Fruit fly (Drosophila melanogaster) whole organism, embryonic: Measurements from ENCODE around the gene Pcd.
A peak's percentile ranks its signal among the peaks of the same experiment; 100 is the strongest.

Experiments used
- Antp ChIP-seq: fragments of 200-800 bp; sonication (Bioruptor generic); optimal IDR thresholded peaks from 3 replicates; lab custom pipeline; 2016; ENCODE audit warnings: missing biosample characterization, missing genetic modification characterization
- Atf-2 ChIP-seq: fragments of 200-800 bp; sonication (Bioruptor generic); optimal IDR thresholded peaks from 2 replicates; lab custom pipeline; 2016; ENCODE audit warnings: missing biosample characterization, missing genetic modification characterization
- Blimp-1 ChIP-seq: fragments of 200-800 bp; sonication (Bioruptor generic); optimal IDR thresholded peaks from 3 replicates; lab custom pipeline; 2018; ENCODE audit warnings: missing biosample characterization, missing genetic modification characterization, mild to moderate bottlenecking, moderate library complexity, missing genetic modification reagents
- CG10654 ChIP-seq: fragments of 200-800 bp; sonication (Bioruptor generic); optimal IDR thresholded peaks from 2 replicates; lab custom pipeline; 2016; ENCODE audit warnings: missing biosample characterization, missing genetic modification characterization
- CG11093 ChIP-seq: fragments of 200-800 bp; sonication (Bioruptor generic); IDR thresholded peaks from 3 replicates; pipeline ENCODE4 v1.3.6; 2022; ENCODE audit warnings: missing biosample characterization, missing genetic modification characterization
- CG11456 ChIP-seq: fragments of 200-800 bp; sonication (Bioruptor generic); IDR thresholded peaks from 3 replicates; pipeline ENCODE4 v1.3.6; 2022; ENCODE audit warnings: missing biosample characterization, missing genetic modification characterization
- CG11504 ChIP-seq: fragments of 200-800 bp; sonication (Bioruptor generic); optimal IDR thresholded peaks from 3 replicates; lab custom pipeline; 2019; ENCODE audit warnings: missing biosample characterization, mild to moderate bottlenecking, missing genetic modification characterization, moderate library complexity
- CG12299 ChIP-seq: fragments of 200-800 bp; sonication (Bioruptor generic); optimal IDR thresholded peaks from 2 replicates; lab custom pipeline; 2018; ENCODE audit warnings: missing biosample characterization, mild to moderate bottlenecking, missing genetic modification characterization
- CG12659 ChIP-seq: fragments of 200-800 bp; sonication (Bioruptor generic); optimal IDR thresholded peaks from 3 replicates; lab custom pipeline; 2017; ENCODE audit warnings: mild to moderate bottlenecking, missing biosample characterization, missing genetic modification reagents, missing genetic modification characterization
- CG13624 ChIP-seq: fragments of 200-800 bp; sonication (Bioruptor generic); optimal IDR thresholded peaks from 2 replicates; lab custom pipeline; 2016; ENCODE audit warnings: missing biosample characterization, missing genetic modification characterization
- CG13894 ChIP-seq: fragments of 200-800 bp; sonication (Bioruptor generic); optimal IDR thresholded peaks from 3 replicates; lab custom pipeline; 2018; ENCODE audit warnings: missing biosample characterization, mild to moderate bottlenecking, missing genetic modification characterization, moderate library complexity
- CG14014 ChIP-seq: fragments of 200-800 bp; sonication (Bioruptor generic); IDR thresholded peaks from 2 replicates; pipeline ENCODE4 v1.3.6; 2022; ENCODE audit warnings: missing biosample characterization, missing genetic modification characterization
- CG14710 ChIP-seq: fragments of 200-800 bp; sonication (Bioruptor generic); optimal IDR thresholded peaks from 3 replicates; lab custom pipeline; 2019; ENCODE audit warnings: missing biosample characterization, mild to moderate bottlenecking, missing genetic modification characterization, moderate library complexity
- CG31388 ChIP-seq: fragments of 200-800 bp; sonication (Bioruptor generic); optimal IDR thresholded peaks from 2 replicates; lab custom pipeline; 2016; ENCODE audit warnings: missing biosample characterization, missing genetic modification characterization
- CG42726 ChIP-seq: fragments of 200-800 bp; sonication (Bioruptor generic); IDR thresholded peaks from 2 replicates; pipeline ENCODE4 v1.3.6; 2022; ENCODE audit warnings: missing biosample characterization, missing genetic modification characterization; ENCODE audit not compliant: partially characterized antibody
- CG4360 ChIP-seq: fragments of 200-800 bp; sonication (Bioruptor generic); IDR thresholded peaks from 2 replicates; pipeline ENCODE4 v1.3.6; 2022; ENCODE audit warnings: missing biosample characterization, missing genetic modification characterization
- CG4820 ChIP-seq: fragments of 200-800 bp; sonication (Bioruptor generic); optimal IDR thresholded peaks from 3 replicates; lab custom pipeline; 2016; ENCODE audit warnings: missing biosample characterization, missing genetic modification characterization
- CG6272 ChIP-seq: fragments of 200-800 bp; sonication (Bioruptor generic); IDR thresholded peaks from 2 replicates; pipeline ENCODE4 v1.3.6; 2022; ENCODE audit warnings: missing biosample characterization, missing genetic modification characterization
- CG8944 ChIP-seq: fragments of 200-800 bp; sonication (Bioruptor generic); optimal IDR thresholded peaks from 3 replicates; lab custom pipeline; 2016; ENCODE audit warnings: missing biosample characterization, missing genetic modification characterization
- CG9817 ChIP-seq: fragments of 200-800 bp; sonication (Bioruptor generic); optimal IDR thresholded peaks from 2 replicates; lab custom pipeline; 2018; ENCODE audit warnings: missing biosample characterization, mild to moderate bottlenecking, missing genetic modification characterization, moderate library complexity
- CkIIα-i1 ChIP-seq: fragments of 200-800 bp; sonication (Bioruptor generic); IDR thresholded peaks from 2 replicates; pipeline ENCODE4 v1.3.6; 2022; ENCODE audit warnings: missing biosample characterization, missing genetic modification characterization
- Dip2 ChIP-seq: fragments of 200-800 bp; sonication (Bioruptor generic); IDR thresholded peaks from 2 replicates; pipeline ENCODE4 v1.3.6; 2022; ENCODE audit warnings: missing biosample characterization, missing genetic modification characterization
- Dref ChIP-seq: fragments of 200-800 bp; sonication (Bioruptor generic); IDR thresholded peaks from 2 replicates; pipeline ENCODE4 v1.3.6; 2022; ENCODE audit warnings: missing biosample characterization, missing genetic modification characterization
- ERR ChIP-seq: fragments of 200-800 bp; sonication (Bioruptor generic); optimal IDR thresholded peaks from 2 replicates; lab custom pipeline; 2016; ENCODE audit warnings: missing biosample characterization, missing genetic modification characterization
- Fer3 ChIP-seq: fragments of 200-800 bp; sonication (Bioruptor generic); optimal IDR thresholded peaks from 2 replicates; lab custom pipeline; 2018; ENCODE audit warnings: missing biosample characterization, mild to moderate bottlenecking, missing genetic modification characterization, moderate library complexity
- H15 ChIP-seq: fragments of 200-800 bp; sonication (Bioruptor generic); IDR thresholded peaks from 3 replicates; pipeline ENCODE4 v1.3.6; 2022; ENCODE audit warnings: missing biosample characterization, missing genetic modification characterization
- MESR4 ChIP-seq: fragments of 200-800 bp; sonication (Bioruptor generic); optimal IDR thresholded peaks from 2 replicates; lab custom pipeline; 2018; ENCODE audit warnings: missing biosample characterization, mild to moderate bottlenecking, missing genetic modification characterization, moderate library complexity
- Mrtf ChIP-seq: fragments of 200-800 bp; sonication (Bioruptor generic); IDR thresholded peaks from 3 replicates; pipeline ENCODE4 v1.3.6; 2022; ENCODE audit warnings: missing biosample characterization, missing genetic modification characterization
- NK7.1 ChIP-seq: fragments of 200-800 bp; sonication (Bioruptor generic); optimal IDR thresholded peaks from 3 replicates; lab custom pipeline; 2016; ENCODE audit warnings: missing biosample characterization, missing genetic modification characterization
- Nf-YA ChIP-seq: fragments of 200-800 bp; sonication (Bioruptor generic); IDR thresholded peaks from 2 replicates; pipeline ENCODE4 v1.3.6; 2022; ENCODE audit warnings: missing biosample characterization, missing genetic modification characterization
- NfI ChIP-seq: fragments of 200-800 bp; sonication (Bioruptor generic); optimal IDR thresholded peaks from 3 replicates; lab custom pipeline; 2018; ENCODE audit warnings: missing biosample characterization, mild to moderate bottlenecking, missing genetic modification characterization, moderate library complexity
- Oli ChIP-seq: fragments of 200-800 bp; sonication (Bioruptor generic); optimal IDR thresholded peaks from 2 replicates; lab custom pipeline; 2018; ENCODE audit warnings: missing biosample characterization, mild to moderate bottlenecking, missing genetic modification characterization, moderate library complexity
- Scr ChIP-seq: fragments of 200-800 bp; sonication (Bioruptor generic); IDR thresholded peaks from 2 replicates; pipeline ENCODE4 v1.3.6; 2022; ENCODE audit warnings: missing biosample characterization, missing genetic modification characterization; ENCODE audit not compliant: partially characterized antibody
- Sox100B ChIP-seq: fragments of 200-800 bp; sonication (Bioruptor generic); optimal IDR thresholded peaks from 3 replicates; lab custom pipeline; 2018; ENCODE audit warnings: missing biosample characterization, mild to moderate bottlenecking, missing genetic modification characterization
- Tbp ChIP-seq: fragments of >200 bp; optimal IDR thresholded peaks from 2 replicates; lab custom pipeline; 2018; ENCODE audit warnings: missing biosample characterization, missing genetic modification characterization
- ab ChIP-seq: fragments of 200-800 bp; sonication (Bioruptor generic); optimal IDR thresholded peaks from 2 replicates; lab custom pipeline; 2016; ENCODE audit warnings: missing biosample characterization, missing genetic modification characterization
- az2 ChIP-seq: fragments of 200-800 bp; sonication (Bioruptor generic); optimal IDR thresholded peaks from 3 replicates; lab custom pipeline; 2016; ENCODE audit warnings: missing biosample characterization, missing genetic modification characterization
- btn ChIP-seq: fragments of 200-800 bp; sonication (Bioruptor generic); optimal IDR thresholded peaks from 2 replicates; lab custom pipeline; 2016; ENCODE audit warnings: missing biosample characterization, missing genetic modification characterization
- cg ChIP-seq: fragments of 200-800 bp; sonication (Bioruptor generic); optimal IDR thresholded peaks from 3 replicates; lab custom pipeline; 2019; ENCODE audit warnings: missing biosample characterization, mild to moderate bottlenecking, missing genetic modification characterization, moderate library complexity
- fd64A ChIP-seq: fragments of 200-800 bp; sonication (Bioruptor generic); optimal IDR thresholded peaks from 3 replicates; lab custom pipeline; 2018; ENCODE audit warnings: missing biosample characterization, mild to moderate bottlenecking, missing genetic modification characterization
- gce ChIP-seq: fragments of 200-800 bp; sonication (Bioruptor generic); IDR thresholded peaks from 3 replicates; pipeline ENCODE4 v1.3.6; 2022; ENCODE audit warnings: missing biosample characterization, missing genetic modification characterization
- h ChIP-seq: fragments of >200 bp; optimal IDR thresholded peaks from 2 replicates; lab custom pipeline; 2017
- insv ChIP-seq, 2 experiments: fragments of 200-800 bp; sonication (Bioruptor generic); optimal IDR thresholded peaks; 3 replicates each; lab custom pipeline; 2016 to 2018; ENCODE audit warnings: missing biosample characterization in 2 of 2, missing genetic modification characterization in 2 of 2
- kni ChIP-seq: fragments of 200-800 bp; sonication (Bioruptor generic); optimal IDR thresholded peaks from 3 replicates; lab custom pipeline; 2017; ENCODE audit warnings: mild to moderate bottlenecking, missing biosample characterization, missing genetic modification reagents, missing genetic modification characterization
- pan ChIP-seq, 4 experiments: fragments of >200 bp in 3 of 4; fragments of 200-800 bp in 1 of 4; sonication (Bioruptor generic) in 1 of 4; optimal IDR thresholded peaks in 3 of 4; IDR thresholded peaks in 1 of 4; 2 replicates each; pipeline versions ENCODE4 v1.3.6 to Lab custom; 2017 to 2022; ENCODE audit warnings: missing biosample characterization in 2 of 4, missing genetic modification characterization in 2 of 4, mixed read lengths in 1 of 4
- row ChIP-seq: fragments of 200-800 bp; sonication (Bioruptor generic); IDR thresholded peaks from 3 replicates; pipeline ENCODE4 v1.3.6; 2022; ENCODE audit warnings: missing biosample characterization, missing genetic modification characterization
- sr ChIP-seq: fragments of 200-800 bp; sonication (Bioruptor generic); IDR thresholded peaks from 3 replicates; pipeline ENCODE4 v1.3.6; 2022; ENCODE audit warnings: missing biosample characterization, missing genetic modification characterization
- tx ChIP-seq: fragments of 200-800 bp; sonication (Bioruptor generic); optimal IDR thresholded peaks from 2 replicates; lab custom pipeline; 2016; ENCODE audit warnings: missing biosample characterization, missing genetic modification characterization
- vfl ChIP-seq: fragments of 200-800 bp; sonication (Bioruptor generic); optimal IDR thresholded peaks from 2 replicates; lab custom pipeline; 2016; ENCODE audit warnings: missing biosample characterization, missing genetic modification characterization
- vnd ChIP-seq: fragments of 200-800 bp; sonication (Bioruptor generic); IDR thresholded peaks from 3 replicates; pipeline ENCODE4 v1.3.6; 2022; ENCODE audit warnings: missing biosample characterization, missing genetic modification characterization; ENCODE audit not compliant: partially characterized antibody
- wor ChIP-seq: fragments of 200-800 bp; sonication (Bioruptor generic); IDR thresholded peaks from 2 replicates; pipeline ENCODE4 v1.3.6; 2022; ENCODE audit warnings: missing biosample characterization, missing genetic modification characterization

Gene Pcd

DNA sequence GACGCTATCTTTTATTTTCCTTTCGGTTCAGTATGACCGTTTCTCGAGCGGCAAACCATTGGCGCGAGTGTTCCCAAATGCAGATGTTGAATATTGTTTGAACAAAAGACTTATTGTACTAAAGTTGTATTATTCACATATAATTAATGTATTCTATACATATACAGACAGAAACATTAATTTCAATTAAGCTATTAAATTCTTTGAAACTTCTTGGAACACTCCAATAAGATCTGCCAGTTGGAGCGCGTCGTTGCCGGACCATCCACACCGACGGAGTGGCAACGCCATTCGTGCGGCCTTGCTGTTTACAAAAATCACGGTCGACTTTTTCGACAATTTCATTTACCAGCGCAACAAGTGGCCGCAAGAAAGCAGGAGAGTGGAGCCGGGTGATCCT lies 22.1 kb downstream of the Pcd start, which contains the start of the genes Wdr24 and IntS11 (continued):
- peak; percentile 84; the same call in 2 of the 3 replicates for TF ChIP-seq Mrtf (GFP tag; lab: Robert Waterston, UW)
- no peak for TF ChIP-seq Tbp (GFP tag; lab: Kevin White, UChicago)
- peak; percentile 88 for TF ChIP-seq H15 (GFP tag; lab: Robert Waterston, UW)
- peak; percentile 91 for TF ChIP-seq CG12659 (GFP tag; lab: Kevin White, UChicago)
- TF ChIP-seq CG14014 (GFP tag; lab: Robert Waterston, UW): peak; percentile 94
- TF ChIP-seq cg (GFP tag; lab: Kevin White, UChicago): no peak
- TF ChIP-seq CG8944: peak; percentile 68
- TF ChIP-seq CG13894: no peak
- peak; percentile 81 for TF ChIP-seq CG14710 (tag; lab: Kevin White, UChicago)
- peak; percentile 48 for TF ChIP-seq CG10654 (GFP tag; lab: Kevin White, UChicago)
- peak; percentile 52; the same call in 2 of the 3 replicates for TF ChIP-seq vnd (GFP tag; lab: Robert Waterston, UW)
- TF ChIP-seq CG11093 (GFP tag; lab: Robert Waterston, UW): peak; percentile 90
- TF ChIP-seq NK7.1 (GFP tag; lab: Kevin White, UChicago): no peak
- peak; percentile 86 for TF ChIP-seq CG13624 (GFP tag; lab: Kevin White, UChicago)
- 0 out of 2 replicates have a peak, but pooled peaks have one; percentile 32 for TF ChIP-seq CG4360 (GFP tag; lab: Robert Waterston, UW)
- no peak for TF ChIP-seq CG42726 (GFP tag; lab: Robert Waterston, UW)
- TF ChIP-seq CG11504 (tag; lab: Kevin White, UChicago): no peak
- TF ChIP-seq Fer3 (tag; lab: Kevin White, UChicago): peak; percentile 92
- peak; percentile 60 for TF ChIP-seq tx
- peak; percentile 52 for TF ChIP-seq MESR4 (GFP tag; lab: Kevin White, UChicago)
- TF ChIP-seq Blimp-1 (GFP tag; lab: Kevin White, UChicago): no peak
- TF ChIP-seq kni: no peak
- TF ChIP-seq CkIIα-i1 (GFP tag; lab: Robert Waterston, UW): no peak
- peak; percentile 88 for TF ChIP-seq CG6272 (GFP tag; lab: Robert Waterston, UW)
- no peak for TF ChIP-seq fd64A (GFP tag; lab: Kevin White, UChicago)
- TF ChIP-seq btn (GFP tag; lab: Kevin White, UChicago): no peak
- TF ChIP-seq row (GFP tag; lab: Robert Waterston, UW): peak; percentile 98
- peak; percentile 93 for TF ChIP-seq CG9817 (tag; lab: Kevin White, UChicago)
- TF ChIP-seq Atf-2 (GFP tag; lab: Kevin White, UChicago): peak; percentile 47
- TF ChIP-seq Dref (GFP tag; lab: Robert Waterston, UW): peak; percentile 43
- peak; percentile 73 for TF ChIP-seq Nf-YA (GFP tag; lab: Robert Waterston, UW)
- TF ChIP-seq CG31388 (GFP tag; lab: Kevin White, UChicago): peak; percentile 34
- no peak for TF ChIP-seq pan (optimal IDR thresholded peaks at IDR 0.05; lab: Kevin White, UChicago)
- TF ChIP-seq pan (GFP tag; optimal IDR thresholded peaks at IDR 0.05 in 1 of 2, IDR thresholded peaks at IDR 0.05 in 1 of 2): peak in 1 of 2 experiments; percentile 96
- peak; percentile 51 for TF ChIP-seq Scr
- TF ChIP-seq insv (GFP tag; optimal IDR thresholded peaks at IDR 0.05; lab: Kevin White, UChicago): peak; percentile 31 to 94
- peak; percentile 58 for TF ChIP-seq az2 (GFP tag; lab: Kevin White, UChicago)
- 0 out of 2 replicates have a peak, but pooled peaks have one; percentile 28 for TF ChIP-seq Dip2 (GFP tag; lab: Robert Waterston, UW)
- TF ChIP-seq Oli: peak; percentile 70
- TF ChIP-seq CG11456 (GFP tag; lab: Robert Waterston, UW): peak; percentile 93
- TF ChIP-seq CG4820: peak; percentile 57
- TF ChIP-seq gce (GFP tag; lab: Robert Waterston, UW): peak; percentile 42; the same call in 1 of the 3 replicates
- peak; percentile 81 for TF ChIP-seq vfl
- peak; percentile 82 for TF ChIP-seq NfI (GFP tag; lab: Kevin White, UChicago)
- TF ChIP-seq h (lab: Kevin White, UChicago): no peak
- peak; percentile 64 for TF ChIP-seq CG12299 (tag; lab: Kevin White, UChicago)
- peak; percentile 28 for TF ChIP-seq ab (GFP tag; lab: Kevin White, UChicago)
- TF ChIP-seq wor (GFP tag; lab: Robert Waterston, UW): peak; percentile 69
- TF ChIP-seq Antp (GFP tag; lab: Kevin White, UChicago): peak; percentile 58
- TF ChIP-seq sr: peak; percentile 31; the same call in 1 of the 3 replicates
- peak; percentile 15 for TF ChIP-seq ERR
- no peak for TF ChIP-seq Sox100B (GFP tag; lab: Kevin White, UChicago)
